Worm (Caenorhabditis elegans): ENCODE measurements around the gene eat-3.

DNA sequence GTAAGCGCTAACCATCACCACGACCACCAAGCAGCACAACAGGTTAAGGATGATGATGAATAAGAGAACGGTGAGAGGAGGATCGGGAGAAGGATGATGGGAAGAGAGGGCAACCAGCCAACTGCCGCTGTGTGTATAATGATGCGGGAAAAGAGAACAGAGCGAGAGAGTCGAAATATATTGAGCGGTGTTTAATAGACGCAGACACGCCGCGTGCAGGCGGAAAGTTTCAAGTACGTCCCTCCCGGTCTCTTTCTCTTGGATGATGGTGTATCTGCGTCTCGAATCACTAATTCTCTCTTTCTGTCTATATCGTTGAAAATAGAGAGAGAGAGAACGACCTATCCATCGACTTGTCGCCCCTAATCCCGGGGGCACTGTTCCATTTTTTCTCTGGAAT is 32.0 kb downstream of the eat-3 start:
- no peak for TF ChIP-seq elt-2 (tag; optimal IDR thresholded peaks at IDR 0.05)
- TF ChIP-seq ztf-16 (tag; optimal IDR thresholded peaks at IDR 0.05), result no peak
- TF ChIP-seq tbx-2 (tag; optimal IDR thresholded peaks at IDR 0.05), result peak; percentile 38
- no peak for TF ChIP-seq gmeb-2 (tag; optimal IDR thresholded peaks at IDR 0.05)
- no peak for TF ChIP-seq pqm-1 (tag; optimal IDR thresholded peaks at IDR 0.05)
- no peak for TF ChIP-seq pha-2 (tag; optimal IDR thresholded peaks at IDR 0.05)
- no peak for TF ChIP-seq ama-1 (optimal IDR thresholded peaks at IDR 0.05)
- TF ChIP-seq ceh-34 (tag; optimal IDR thresholded peaks at IDR 0.05), result peak; percentile 55
- peak; percentile 26 for TF ChIP-seq ceh-31 (tag; optimal IDR thresholded peaks at IDR 0.05)
- TF ChIP-seq pha-4 (tag; optimal IDR thresholded peaks at IDR 0.05), result no peak
- no peak for TF ChIP-seq ceh-14 (tag; optimal IDR thresholded peaks at IDR 0.05)
- TF ChIP-seq elt-4 (tag; optimal IDR thresholded peaks at IDR 0.05), result no peak
- TF ChIP-seq F13H6.1 (tag; optimal IDR thresholded peaks at IDR 0.05), result no peak

Data from whole organism, late embryonic.